Fruit fly (Drosophila melanogaster) whole organism, embryonic: ENCODE data around the gene Rbm13.

Source experiments
- Adf1 ChIP-seq: fragments of 200-800 bp; sonication (Bioruptor generic); IDR thresholded peaks from 2 replicates; pipeline ENCODE4 v1.3.6; 2022; ENCODE audit warnings: missing biosample characterization, missing genetic modification characterization
- Atf-2 ChIP-seq: fragments of 200-800 bp; sonication (Bioruptor generic); optimal IDR thresholded peaks from 2 replicates; lab custom pipeline; 2016; ENCODE audit warnings: missing biosample characterization, missing genetic modification characterization
- BEAF-32 ChIP-seq: fragments of 200-800 bp; sonication (Bioruptor generic); optimal IDR thresholded peaks from 3 replicates; lab custom pipeline; 2017; ENCODE audit warnings: missing biosample characterization, missing genetic modification characterization, mild to moderate bottlenecking, moderate library complexity, missing genetic modification reagents
- Bgb ChIP-seq: fragments of 200-800 bp; sonication (Bioruptor generic); IDR thresholded peaks from 2 replicates; pipeline ENCODE4 v1.3.6; 2022; ENCODE audit warnings: missing biosample characterization, missing genetic modification characterization; ENCODE audit not compliant: partially characterized antibody
- CG10543 ChIP-seq: fragments of 200-800 bp; sonication (Bioruptor generic); optimal IDR thresholded peaks from 3 replicates; lab custom pipeline; 2017; ENCODE audit warnings: missing biosample characterization, mild to moderate bottlenecking, missing genetic modification characterization, moderate library complexity
- CG11398 ChIP-seq: fragments of 200-800 bp; sonication (Bioruptor generic); optimal IDR thresholded peaks from 2 replicates; lab custom pipeline; 2016; ENCODE audit warnings: missing biosample characterization, missing genetic modification characterization
- CG12219 ChIP-seq: fragments of 200-800 bp; sonication (Bioruptor generic); optimal IDR thresholded peaks from 3 replicates; lab custom pipeline; 2018; ENCODE audit warnings: missing biosample characterization, mild to moderate bottlenecking, missing genetic modification characterization
- CG2116 ChIP-seq: fragments of 200-800 bp; sonication (Bioruptor generic); optimal IDR thresholded peaks from 3 replicates; lab custom pipeline; 2018; ENCODE audit warnings: missing biosample characterization, mild to moderate bottlenecking, missing genetic modification characterization
- CG2129 ChIP-seq: fragments of 200-800 bp; sonication (Bioruptor generic); IDR thresholded peaks from 2 replicates; pipeline ENCODE4 v1.3.6; 2022; ENCODE audit warnings: missing biosample characterization, missing genetic modification characterization; ENCODE audit not compliant: partially characterized antibody
- CG3163 ChIP-seq: fragments of 200-800 bp; sonication (Bioruptor generic); optimal IDR thresholded peaks from 3 replicates; lab custom pipeline; 2016; ENCODE audit warnings: missing biosample characterization, missing genetic modification characterization
- CG34224 ChIP-seq: fragments of 200-800 bp; sonication (Bioruptor generic); IDR thresholded peaks from 3 replicates; pipeline ENCODE4 v1.3.6; 2022; ENCODE audit warnings: missing biosample characterization, missing genetic modification characterization; ENCODE audit not compliant: partially characterized antibody
- CG4617 ChIP-seq: fragments of 200-800 bp; sonication (Bioruptor generic); optimal IDR thresholded peaks from 3 replicates; lab custom pipeline; 2016; ENCODE audit warnings: missing biosample characterization, missing genetic modification characterization, borderline replicate concordance
- CG6175 ChIP-seq: fragments of 200-800 bp; sonication (Bioruptor generic); IDR thresholded peaks from 3 replicates; pipeline ENCODE4 v1.3.6; 2022; ENCODE audit warnings: missing biosample characterization, missing genetic modification characterization
- CG9215 ChIP-seq: fragments of 200-800 bp; sonication (Bioruptor generic); IDR thresholded peaks from 2 replicates; pipeline ENCODE4 v1.3.6; 2022; ENCODE audit warnings: missing biosample characterization, missing genetic modification characterization
- Chrac-16 ChIP-seq: fragments of 200-800 bp; sonication (Bioruptor generic); optimal IDR thresholded peaks from 3 replicates; lab custom pipeline; 2016; ENCODE audit warnings: missing biosample characterization, missing genetic modification characterization
- Dll ChIP-seq: fragments of 200-800 bp; sonication (Bioruptor generic); IDR thresholded peaks from 4 replicates; pipeline ENCODE4 v1.3.6; 2022; ENCODE audit warnings: missing biosample characterization, missing genetic modification characterization; ENCODE audit not compliant: partially characterized antibody
- Eip74EF ChIP-seq, 2 experiments: fragments of 200-800 bp in 1 of 2; fragments of >200 bp in 1 of 2; sonication (Bioruptor generic) in 1 of 2; optimal IDR thresholded peaks; 2 replicates each; lab custom pipeline; 2017 to 2019; ENCODE audit warnings: missing biosample characterization in 2 of 2, missing genetic modification characterization in 2 of 2, mild to moderate bottlenecking in 1 of 2, moderate library complexity in 1 of 2
- Gug ChIP-seq: fragments of 200-800 bp; sonication (Bioruptor generic); IDR thresholded peaks from 4 replicates; pipeline ENCODE4 v1.3.6; 2022; ENCODE audit warnings: missing biosample characterization, missing genetic modification characterization
- HLH4C ChIP-seq: fragments of 200-800 bp; sonication (Bioruptor generic); IDR thresholded peaks from 3 replicates; pipeline ENCODE4 v1.3.6; 2022; ENCODE audit warnings: missing biosample characterization, missing genetic modification characterization; ENCODE audit not compliant: partially characterized antibody
- Nf-YA ChIP-seq: fragments of 200-800 bp; sonication (Bioruptor generic); IDR thresholded peaks from 2 replicates; pipeline ENCODE4 v1.3.6; 2022; ENCODE audit warnings: missing biosample characterization, missing genetic modification characterization
- Nf-YC ChIP-seq: fragments of 200-800 bp; optimal IDR thresholded peaks from 3 replicates; lab custom pipeline; 2019; ENCODE audit warnings: missing biosample characterization, mild to moderate bottlenecking, missing genetic modification characterization, moderate library complexity
- Pdp1 ChIP-seq, 2 experiments: fragments of 200-800 bp; sonication (Bioruptor generic); optimal IDR thresholded peaks; 3 replicates each; lab custom pipeline; 2016; ENCODE audit warnings: missing biosample characterization in 2 of 2, missing genetic modification characterization in 2 of 2, mild to moderate bottlenecking in 1 of 2, moderate library complexity in 1 of 2
- Scr ChIP-seq: fragments of 200-800 bp; sonication (Bioruptor generic); IDR thresholded peaks from 2 replicates; pipeline ENCODE4 v1.3.6; 2022; ENCODE audit warnings: missing biosample characterization, missing genetic modification characterization; ENCODE audit not compliant: partially characterized antibody
- Sry-δ ChIP-seq: fragments of 200-800 bp; sonication (Bioruptor generic); optimal IDR thresholded peaks from 2 replicates; lab custom pipeline; 2016; ENCODE audit warnings: missing biosample characterization, missing genetic modification characterization
- TFAM ChIP-seq: fragments of 200-800 bp; sonication (Bioruptor generic); optimal IDR thresholded peaks from 2 replicates; lab custom pipeline; 2017; ENCODE audit warnings: missing biosample characterization, missing genetic modification characterization, inconsistent platforms
- amos ChIP-seq: fragments of 200-800 bp; sonication (Bioruptor generic); IDR thresholded peaks from 2 replicates; pipeline ENCODE4 v1.3.6; 2022; ENCODE audit warnings: missing biosample characterization, missing genetic modification characterization; ENCODE audit not compliant: partially characterized antibody
- ato ChIP-seq: fragments of 200-800 bp; sonication (Bioruptor generic); IDR thresholded peaks from 2 replicates; pipeline ENCODE4 v1.3.6; 2022; ENCODE audit warnings: missing biosample characterization, missing genetic modification characterization; ENCODE audit not compliant: partially characterized antibody
- crp ChIP-seq, 2 experiments: fragments of 200-800 bp; sonication (Bioruptor generic); optimal IDR thresholded peaks; 2 replicates in 1 of 2; 3 replicates in 1 of 2; lab custom pipeline; 2017; ENCODE audit warnings: missing biosample characterization in 2 of 2, missing genetic modification characterization in 2 of 2, mild to moderate bottlenecking in 1 of 2, moderate library complexity in 1 of 2
- gcm ChIP-seq: fragments of 200-800 bp; sonication (Bioruptor generic); optimal IDR thresholded peaks from 2 replicates; lab custom pipeline; 2019; ENCODE audit warnings: missing biosample characterization, mild to moderate bottlenecking, missing genetic modification characterization, moderate library complexity
- gfzf ChIP-seq: fragments of 200-800 bp; sonication (Bioruptor generic); optimal IDR thresholded peaks from 2 replicates; lab custom pipeline; 2016; ENCODE audit warnings: missing biosample characterization, mild to moderate bottlenecking, missing genetic modification characterization, moderate library complexity
- hbn ChIP-seq: fragments of 200-800 bp; sonication (Bioruptor generic); IDR thresholded peaks from 2 replicates; pipeline ENCODE4 v1.3.6; 2022; ENCODE audit warnings: missing biosample characterization, missing genetic modification characterization; ENCODE audit not compliant: partially characterized antibody
- hth ChIP-seq: fragments of >200 bp; optimal IDR thresholded peaks from 2 replicates; lab custom pipeline; 2017; ENCODE audit warnings: inconsistent platforms
- inv ChIP-seq: fragments of 200-800 bp; sonication (Bioruptor generic); IDR thresholded peaks from 2 replicates; pipeline ENCODE4 v1.3.6; 2022; ENCODE audit warnings: missing biosample characterization, missing genetic modification characterization; ENCODE audit not compliant: partially characterized antibody
- jumu ChIP-seq: fragments of 200-800 bp; sonication (Bioruptor generic); optimal IDR thresholded peaks from 3 replicates; lab custom pipeline; 2016; ENCODE audit warnings: missing biosample characterization, missing genetic modification characterization
- kni ChIP-seq: fragments of 200-800 bp; sonication (Bioruptor generic); optimal IDR thresholded peaks from 3 replicates; lab custom pipeline; 2017; ENCODE audit warnings: mild to moderate bottlenecking, missing biosample characterization, missing genetic modification reagents, missing genetic modification characterization
- lilli ChIP-seq: fragments of 200-800 bp; sonication (Bioruptor generic); optimal IDR thresholded peaks from 3 replicates; lab custom pipeline; 2016; ENCODE audit warnings: missing biosample characterization, missing genetic modification characterization
- slou ChIP-seq: fragments of 200-800 bp; sonication (Bioruptor generic); optimal IDR thresholded peaks from 3 replicates; lab custom pipeline; 2016; ENCODE audit warnings: missing biosample characterization, missing genetic modification characterization
- slp2 ChIP-seq: fragments of 200-800 bp; sonication (Bioruptor generic); optimal IDR thresholded peaks from 2 replicates; lab custom pipeline; 2016; ENCODE audit warnings: missing biosample characterization, missing genetic modification characterization
- stc ChIP-seq: fragments of 200-800 bp; sonication (Bioruptor generic); IDR thresholded peaks from 2 replicates; pipeline ENCODE4 v1.3.6; 2022; ENCODE audit warnings: missing biosample characterization, missing genetic modification characterization
- tap ChIP-seq: fragments of 200-800 bp; optimal IDR thresholded peaks from 3 replicates; lab custom pipeline; 2019; ENCODE audit warnings: missing biosample characterization, mild to moderate bottlenecking, missing genetic modification characterization, moderate library complexity
- twi ChIP-seq: fragments of 200-800 bp; optimal IDR thresholded peaks from 2 replicates; lab custom pipeline; 2019; ENCODE audit warnings: missing biosample characterization, mild to moderate bottlenecking, missing genetic modification characterization, moderate library complexity
- zen ChIP-seq: fragments of 200-800 bp; sonication (Bioruptor generic); optimal IDR thresholded peaks from 3 replicates; lab custom pipeline; 2018; ENCODE audit warnings: missing biosample characterization, mild to moderate bottlenecking, missing genetic modification characterization, moderate library complexity
- zf30C ChIP-seq: fragments of 200-800 bp; sonication (Bioruptor generic); optimal IDR thresholded peaks from 3 replicates; lab custom pipeline; 2018; ENCODE audit warnings: missing biosample characterization, mild to moderate bottlenecking, missing genetic modification characterization

Gene Rbm13

DNA sequence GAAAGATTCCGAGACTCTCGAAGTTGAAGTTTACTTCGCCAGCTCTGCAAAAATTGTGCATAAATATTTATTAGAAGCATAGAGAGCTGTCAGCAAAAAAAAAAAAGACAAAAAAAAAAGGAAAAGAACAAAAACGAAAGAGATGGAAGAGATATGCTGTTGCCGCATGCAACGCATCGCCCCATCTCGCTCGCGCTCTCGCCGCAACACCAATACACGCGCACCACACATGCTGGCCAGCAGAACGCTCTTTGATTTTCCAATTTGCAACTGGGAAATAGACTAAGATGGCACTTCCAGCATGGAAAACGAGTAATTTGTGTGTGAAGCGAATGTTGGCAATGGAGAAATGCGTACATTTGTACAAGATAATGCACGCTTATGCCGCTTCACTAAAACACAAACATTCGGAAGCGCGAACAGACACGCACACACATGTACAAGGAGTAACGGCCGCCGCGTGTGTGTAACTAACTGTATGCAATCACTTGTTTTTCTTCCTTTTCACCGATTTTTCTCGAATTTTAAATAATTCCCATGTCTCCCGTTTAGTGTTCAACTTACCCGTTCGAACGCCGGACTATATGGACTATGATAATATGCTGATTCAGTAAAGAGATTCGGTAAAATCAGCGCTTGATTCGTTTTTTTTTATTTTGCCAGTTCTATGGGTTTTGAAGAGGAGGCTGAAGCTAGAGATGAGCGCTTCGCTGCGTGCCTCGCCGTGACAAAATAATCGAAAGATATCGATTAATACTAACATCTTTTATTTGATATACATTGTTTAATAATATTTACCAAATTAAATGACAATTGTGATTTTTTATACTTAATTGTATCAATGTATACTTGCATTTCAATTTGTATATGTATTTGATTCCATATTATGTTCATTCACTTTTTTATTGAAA, 4.3 kb downstream of the Rbm13 start (continued):
- TF ChIP-seq twi (tag; lab: Kevin White, UChicago), result peak; percentile 6
- peak; percentile 76 for TF ChIP-seq BEAF-32 (GFP tag; lab: Kevin White, UChicago)
- TF ChIP-seq Pdp1 (GFP tag; optimal IDR thresholded peaks at IDR 0.05; lab: Kevin White, UChicago), result peak in 1 of 2 experiments; percentile 13
- peak; percentile 57; the same call in 1 of the 2 replicates for TF ChIP-seq CG2129 (GFP tag; lab: Robert Waterston, UW)
- TF ChIP-seq CG6175 (GFP tag; lab: Robert Waterston, UW), result peak; percentile 40; the same call in 1 of the 3 replicates
- no peak for TF ChIP-seq kni
- TF ChIP-seq CG4617 (GFP tag; lab: Kevin White, UChicago), result peak; percentile 16
- TF ChIP-seq Bgb (GFP tag; lab: Robert Waterston, UW), result peak; percentile 67
- peak; percentile 74 for TF ChIP-seq Sry-δ (GFP tag; lab: Kevin White, UChicago)
- peak; percentile 85 for TF ChIP-seq amos (GFP tag; lab: Robert Waterston, UW)
- no peak for TF ChIP-seq Chrac-16 (GFP tag; lab: Kevin White, UChicago)
- peak; percentile 74 for TF ChIP-seq CG34224 (GFP tag; lab: Robert Waterston, UW)
- TF ChIP-seq inv, result peak; percentile 74

DNA sequence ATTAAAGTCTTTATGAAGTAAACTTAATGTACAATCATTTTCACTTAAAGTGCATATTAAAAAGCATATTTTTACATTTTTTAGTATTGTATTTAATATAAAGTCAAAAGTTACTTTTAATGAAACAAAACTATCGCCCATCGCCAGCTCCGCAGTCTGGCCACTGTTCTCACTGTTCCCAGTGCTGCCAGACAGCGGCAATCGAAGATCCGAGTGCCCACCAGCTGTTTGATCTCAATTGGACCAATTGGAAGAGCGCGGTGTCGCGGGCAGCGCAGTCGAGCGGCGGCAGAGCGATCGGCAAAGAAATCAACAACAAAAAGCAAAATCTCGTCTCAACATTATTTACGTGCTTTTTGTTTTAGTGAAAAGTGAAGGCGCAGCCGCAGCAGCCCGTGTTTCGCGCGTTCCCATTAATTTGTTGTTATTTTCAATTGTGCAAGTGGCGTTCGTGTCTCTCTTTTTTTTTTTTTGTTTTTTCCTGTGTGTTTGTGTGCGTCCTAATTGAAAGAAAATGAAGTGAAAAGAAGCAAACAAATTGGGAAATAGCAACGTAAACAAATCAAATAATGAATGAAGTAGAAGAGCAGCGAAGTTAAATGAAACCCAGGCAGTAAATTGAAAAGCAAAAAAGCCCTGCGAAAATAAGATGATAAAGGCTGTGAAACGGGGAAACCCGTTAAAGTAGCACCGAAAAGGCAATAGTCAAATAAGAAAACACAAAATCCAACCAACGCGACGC, 5.5 kb downstream of the Rbm13 start, which contains the start of gene rdgA:
TSS of gene rdgA (plus strand) at position 264 of the 742 bp plus-strand sequence.
- TF ChIP-seq slp2 (GFP tag; lab: Kevin White, UChicago) (no peak), ato (GFP tag; lab: Robert Waterston, UW) (0 out of 2 replicates have a peak, but pooled peaks have one; percentile 29), CG3163 (GFP tag; lab: Kevin White, UChicago) (no peak), CG2116 (GFP tag; lab: Kevin White, UChicago) (no peak), Gug (peak; percentile 54; the same call in 2 of the 4 replicates), jumu (GFP tag; lab: Kevin White, UChicago) (no peak), gcm (no peak), HLH4C (GFP tag; lab: Robert Waterston, UW) (peak; percentile 32; the same call in 1 of the 3 replicates), CG10543 (GFP tag; lab: Kevin White, UChicago) (peak; percentile 33), crp (GFP tag; optimal IDR thresholded peaks at IDR 0.05; lab: Kevin White, UChicago) (peak; percentile 16 to 84), Scr (peak; percentile 51), tap (tag; lab: Kevin White, UChicago) (no peak), Nf-YA (GFP tag; lab: Robert Waterston, UW) (peak; percentile 41; the same call in 1 of the 2 replicates), Eip74EF (GFP tag; optimal IDR thresholded peaks at IDR 0.05; lab: Kevin White, UChicago) (no peak), slou (GFP tag; lab: Kevin White, UChicago) (no peak), zen (tag; lab: Kevin White, UChicago) (no peak), CG9215 (peak; percentile 41; the same call in 1 of the 2 replicates), Adf1 (GFP tag; lab: Robert Waterston, UW) (peak; percentile 93), Dll (GFP tag; lab: Robert Waterston, UW) (peak; percentile 35), lilli (GFP tag; lab: Kevin White, UChicago) (peak; percentile 36), Nf-YC (tag; lab: Kevin White, UChicago) (peak; percentile 97), CG12219 (no peak), zf30C (GFP tag; lab: Kevin White, UChicago) (no peak), TFAM (no peak), hbn (GFP tag; lab: Robert Waterston, UW) (peak; percentile 54), stc (GFP tag; lab: Robert Waterston, UW) (no peak), Bgb (GFP tag; lab: Robert Waterston, UW) (peak; percentile 65), CG11398 (GFP tag; lab: Kevin White, UChicago) (no peak), hth (no peak), Atf-2 (GFP tag; lab: Kevin White, UChicago) (no peak), gfzf (GFP tag; lab: Kevin White, UChicago) (no peak)
